Fruit fly (Drosophila melanogaster): ENCODE measurements around the gene sloth1.

DNA sequence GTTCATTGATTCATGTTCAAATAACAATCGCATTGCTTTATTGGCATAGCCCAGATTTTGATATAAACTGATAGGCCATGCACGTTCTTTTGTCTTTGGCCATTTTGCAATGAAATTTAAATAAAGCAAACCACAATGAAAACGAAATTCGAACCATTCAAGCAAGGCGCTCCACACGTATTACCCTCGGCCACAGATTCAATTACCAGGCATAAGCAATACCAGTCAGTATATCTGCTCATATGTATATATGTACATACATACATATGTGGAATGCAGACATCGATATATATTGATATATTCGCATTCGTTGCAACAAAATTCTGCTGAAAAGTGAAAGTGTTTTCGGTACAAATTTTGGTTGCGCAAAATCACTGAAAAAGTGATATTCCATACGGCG, 15.9 kb upstream of the sloth1 start:
- TF ChIP-seq CG1620 (GFP tag; optimal IDR thresholded peaks at IDR 0.05) (no peak), Hr96 (GFP tag; optimal IDR thresholded peaks at IDR 0.05) (no peak), CG7101 (tag; optimal IDR thresholded peaks at IDR 0.05) (no peak), CG33017 (tag; optimal IDR thresholded peaks at IDR 0.05) (no peak), CG7045 (GFP tag; optimal IDR thresholded peaks at IDR 0.05) (no peak), CG12768 (GFP tag; optimal IDR thresholded peaks at IDR 0.05) (no peak), bab1 (GFP tag; optimal IDR thresholded peaks at IDR 0.05) (no peak), Mnt (GFP tag; optimal IDR thresholded peaks at IDR 0.05) (no peak), CG5204 (GFP tag; optimal IDR thresholded peaks at IDR 0.05) (no peak), kay (GFP tag; ENCODE audit: borderline replicate concordance) (no peak), CG11617 (GFP tag; optimal IDR thresholded peaks at IDR 0.05) (no peak), CG14711 (tag; optimal IDR thresholded peaks at IDR 0.05) (no peak), cnc (optimal IDR thresholded peaks at IDR 0.05) (no peak), Crg-1 (GFP tag; optimal IDR thresholded peaks at IDR 0.05) (no peak)

Measured in whole organism, adult.